Worm (Caenorhabditis elegans) whole organism, L4 larva: ENCODE results near the gene lir-2.
A peak's percentile ranks its signal among the peaks of the same experiment; 100 is the strongest.

Experiments used
- F37D6.2 ChIP-seq: sonication (generic microtip); optimal IDR thresholded peaks from 2 replicates; lab custom pipeline; 2016; ENCODE audit warnings: mild to moderate bottlenecking, missing genetic modification characterization, missing compliant biosample characterization
- F49E8.2 ChIP-seq: sonication (generic microtip); optimal IDR thresholded peaks from 2 replicates; lab custom pipeline; 2016; ENCODE audit warnings: missing compliant biosample characterization, mild to moderate bottlenecking, missing genetic modification characterization, borderline replicate concordance
- Y5F2A.4 ChIP-seq: fragments of 200-800 bp; sonication (Bioruptor generic); optimal IDR thresholded peaks from 2 replicates; lab custom pipeline; 2018; ENCODE audit warnings: mild to moderate bottlenecking, missing genetic modification characterization, missing compliant biosample characterization
- aly-2 ChIP-seq: sonication (generic microtip); optimal IDR thresholded peaks from 2 replicates; lab custom pipeline; 2018; ENCODE audit warnings: missing biosample characterization, missing genetic modification characterization
- ama-1 ChIP-seq: fragments of 150-350 bp; optimal IDR thresholded peaks from 2 replicates; lab custom pipeline; 2014; ENCODE audit warnings: inconsistent platforms, mixed read lengths
- ceh-28 ChIP-seq: fragments of 150-350 bp; optimal IDR thresholded peaks from 2 replicates; lab custom pipeline; 2014; ENCODE audit warnings: missing biosample characterization, missing genetic modification reagents, missing genetic modification characterization
- ceh-32 ChIP-seq: sonication (generic microtip); optimal IDR thresholded peaks from 2 replicates; lab custom pipeline; 2016; ENCODE audit warnings: mild to moderate bottlenecking, missing genetic modification characterization, missing compliant biosample characterization; ENCODE audit not compliant: poor library complexity
- ceh-44 ChIP-seq: fragments of 200-800 bp; sonication (Bioruptor generic); IDR thresholded peaks from 2 replicates; pipeline ENCODE4 v1.3.6; 2022; ENCODE audit warnings: missing genetic modification reagents, missing genetic modification characterization, missing compliant biosample characterization
- daf-12 ChIP-seq: fragments of 150-350 bp; optimal IDR thresholded peaks from 2 replicates; lab custom pipeline; 2014; ENCODE audit warnings: missing biosample characterization, missing genetic modification reagents, missing genetic modification characterization
- daf-16 ChIP-seq, 3 experiments: sonication (generic microtip); optimal IDR thresholded peaks; 2 replicates each; lab custom pipeline; 2016 to 2017; ENCODE audit warnings: missing genetic modification characterization in 3 of 3, missing genetic modification reagents in 3 of 3, mild to moderate bottlenecking in 2 of 3, missing compliant biosample characterization in 2 of 3, missing biosample characterization in 1 of 3, moderate library complexity in 1 of 3
- dmd-6 ChIP-seq: fragments of 200-800 bp; sonication (Bioruptor generic); IDR thresholded peaks from 2 replicates; pipeline ENCODE4 v1.3.6; 2022; ENCODE audit warnings: missing genetic modification reagents, missing genetic modification characterization, missing compliant biosample characterization
- dve-1 ChIP-seq: sonication (generic microtip); optimal IDR thresholded peaks from 2 replicates; lab custom pipeline; 2017; ENCODE audit warnings: antibody characterized with exemption, mild to moderate bottlenecking, missing genetic modification characterization, missing compliant biosample characterization; ENCODE audit not compliant: insufficient read depth
- fos-1 ChIP-seq: fragments of 150-350 bp; optimal IDR thresholded peaks from 2 replicates; lab custom pipeline; 2014; ENCODE audit warnings: missing biosample characterization, missing genetic modification characterization
- hlh-11 ChIP-seq: fragments of 200-800 bp; sonication (Bioruptor generic); optimal IDR thresholded peaks from 2 replicates; lab custom pipeline; 2018; ENCODE audit warnings: mild to moderate bottlenecking, missing genetic modification characterization, missing compliant biosample characterization
- lin-13 ChIP-seq: fragments of 150-350 bp; optimal IDR thresholded peaks from 2 replicates; lab custom pipeline; 2014; ENCODE audit warnings: missing biosample characterization, missing genetic modification reagents, missing genetic modification characterization
- lin-38 ChIP-seq: fragments of 200-800 bp; sonication (Bioruptor generic); IDR thresholded peaks from 2 replicates; pipeline ENCODE4 v1.3.6; 2022; ENCODE audit warnings: missing genetic modification reagents, missing genetic modification characterization, missing compliant biosample characterization
- lsy-2 ChIP-seq, 2 experiments: fragments of 150-350 bp in 1 of 2; sonication (generic microtip) in 1 of 2; optimal IDR thresholded peaks; 2 replicates each; lab custom pipeline; 2014 to 2017; ENCODE audit warnings: missing biosample characterization in 2 of 2, missing genetic modification characterization in 2 of 2
- mdl-1 ChIP-seq, 2 experiments: fragments of 150-350 bp in 1 of 2; sonication (generic microtip) in 1 of 2; optimal IDR thresholded peaks; 2 replicates each; lab custom pipeline; 2014 to 2017; ENCODE audit warnings: missing biosample characterization in 2 of 2, missing genetic modification characterization in 2 of 2
- mdt-29 ChIP-seq: fragments of 200-800 bp; sonication (Bioruptor generic); IDR thresholded peaks from 2 replicates; pipeline ENCODE4 v1.3.6; 2022; ENCODE audit warnings: missing genetic modification reagents, missing genetic modification characterization, missing compliant biosample characterization
- mxl-3 ChIP-seq: fragments of 200-800 bp; sonication (Bioruptor generic); optimal IDR thresholded peaks from 2 replicates; lab custom pipeline; 2018; ENCODE audit warnings: mild to moderate bottlenecking, missing genetic modification characterization, missing compliant biosample characterization
- nhr-11 ChIP-seq: fragments of 150-350 bp; optimal IDR thresholded peaks from 2 replicates; lab custom pipeline; 2014; ENCODE audit warnings: missing biosample characterization, missing genetic modification characterization
- nhr-111 ChIP-seq: fragments of 200-800 bp; sonication (Bioruptor generic); optimal IDR thresholded peaks from 2 replicates; lab custom pipeline; 2018; ENCODE audit warnings: mild to moderate bottlenecking, missing genetic modification characterization, missing compliant biosample characterization
- nhr-28 ChIP-seq: fragments of 150-350 bp; optimal IDR thresholded peaks from 2 replicates; lab custom pipeline; 2014; ENCODE audit warnings: missing biosample characterization, missing genetic modification characterization
- nhr-48 ChIP-seq: sonication (generic microtip); optimal IDR thresholded peaks from 2 replicates; lab custom pipeline; 2016; ENCODE audit warnings: mild to moderate bottlenecking, missing genetic modification characterization, missing compliant biosample characterization
- nhr-6 ChIP-seq: fragments of 150-350 bp; optimal IDR thresholded peaks from 2 replicates; lab custom pipeline; 2014; ENCODE audit warnings: missing biosample characterization, missing genetic modification characterization
- nhr-76 ChIP-seq: fragments of 150-350 bp; optimal IDR thresholded peaks from 2 replicates; lab custom pipeline; 2014; ENCODE audit warnings: missing biosample characterization, missing genetic modification characterization
- nhr-77 ChIP-seq: fragments of 150-350 bp; optimal IDR thresholded peaks from 2 replicates; lab custom pipeline; 2014; ENCODE audit warnings: missing biosample characterization, missing genetic modification characterization
- php-3 ChIP-seq: fragments of 200-800 bp; sonication (Bioruptor generic); IDR thresholded peaks from 2 replicates; pipeline ENCODE4 v1.3.6; 2022; ENCODE audit warnings: missing genetic modification reagents, missing genetic modification characterization, missing compliant biosample characterization
- pqm-1 ChIP-seq: sonication (generic microtip); optimal IDR thresholded peaks from 2 replicates; lab custom pipeline; 2017; ENCODE audit warnings: missing biosample characterization, missing genetic modification characterization
- rbr-2 ChIP-seq: sonication (generic microtip); optimal IDR thresholded peaks from 2 replicates; lab custom pipeline; 2016; ENCODE audit warnings: missing genotype, missing genetic modification characterization, missing compliant biosample characterization
- sdz-12 ChIP-seq: fragments of 200-800 bp; sonication (Bioruptor generic); optimal IDR thresholded peaks from 2 replicates; lab custom pipeline; 2018; ENCODE audit warnings: mild to moderate bottlenecking, missing genetic modification characterization, missing compliant biosample characterization
- set-16 ChIP-seq: fragments of 200-800 bp; sonication (Bioruptor generic); IDR thresholded peaks from 2 replicates; pipeline ENCODE4 v1.3.6; 2022; ENCODE audit warnings: missing genetic modification reagents, missing genetic modification characterization, missing compliant biosample characterization
- spr-3 ChIP-seq: fragments of 200-800 bp; sonication (Bioruptor generic); optimal IDR thresholded peaks from 2 replicates; lab custom pipeline; 2018; ENCODE audit warnings: mild to moderate bottlenecking, missing genetic modification characterization, missing compliant biosample characterization
- tra-1 ChIP-seq: fragments of 200-800 bp; sonication (Bioruptor generic); IDR thresholded peaks from 2 replicates; pipeline ENCODE4 v1.3.6; 2022; ENCODE audit warnings: missing genetic modification reagents, missing genetic modification characterization, missing compliant biosample characterization
- unc-39 ChIP-seq: sonication (generic microtip); optimal IDR thresholded peaks from 2 replicates; lab custom pipeline; 2017; ENCODE audit warnings: missing biosample characterization, missing genetic modification characterization
- unc-62 ChIP-seq, 3 experiments: fragments of 150-350 bp in 1 of 3; sonication (generic microtip); optimal IDR thresholded peaks in 2 of 3; peaks in 1 of 3; 1 replicate in 1 of 3; 2 replicates in 2 of 3; lab custom pipeline; 2014 to 2017; ENCODE audit warnings: missing biosample characterization in 3 of 3, missing genetic modification characterization in 3 of 3, missing genetic modification reagents in 3 of 3, missing genotype in 1 of 3
- vab-7 ChIP-seq: fragments of 200-800 bp; sonication (Bioruptor generic); IDR thresholded peaks from 2 replicates; pipeline ENCODE4 v1.3.6; 2022; ENCODE audit warnings: missing genetic modification reagents, missing genetic modification characterization, missing compliant biosample characterization
- zfp-3 ChIP-seq: fragments of 200-800 bp; sonication (Bioruptor generic); conservative IDR thresholded peaks from 2 replicates; pipeline ENCODE4 v1.3.6; 2022; ENCODE audit warnings: missing genetic modification reagents, missing genetic modification characterization, missing compliant biosample characterization
- ztf-7 ChIP-seq: fragments of 150-350 bp; optimal IDR thresholded peaks from 2 replicates; lab custom pipeline; 2014; ENCODE audit warnings: missing biosample characterization, missing genetic modification characterization

lir-2 gene

ce11 chrII:7693929-7694328 lies 26.9 kb downstream of the lir-2 start, which contains the start of gene nhx-2 (continued):
- TF ChIP-seq set-16 (no peak), sdz-12 (GFP tag; lab: Kevin White, UChicago) (no peak), nhr-6 (tag; lab: Kevin White, UChicago) (no peak), daf-16 (GFP tag; optimal IDR thresholded peaks at IDR 0.05; lab: Kevin White, UChicago) (no peak), daf-16 (tag; optimal IDR thresholded peaks at IDR 0.05; lab: Kevin White, UChicago) (peak; percentile 40), zfp-3 (GFP tag; lab: Robert Waterston, UW) (no peak), vab-7 (GFP tag; lab: Robert Waterston, UW) (no peak), lin-38 (GFP tag; lab: Robert Waterston, UW) (no peak), nhr-48 (tag; lab: Kevin White, UChicago) (no peak), rbr-2 (tag; lab: Kevin White, UChicago) (no peak), spr-3 (no peak), daf-12 (tag; lab: Kevin White, UChicago) (no peak), ceh-28 (tag; lab: Kevin White, UChicago) (no peak), tra-1 (GFP tag; lab: Robert Waterston, UW) (peak; percentile 58; the same call in 1 of the 2 replicates), F37D6.2 (tag; lab: Kevin White, UChicago) (no peak), aly-2 (tag; lab: Kevin White, UChicago) (no peak), ceh-44 (GFP tag; lab: Robert Waterston, UW) (no peak), mxl-3 (GFP tag; lab: Kevin White, UChicago) (no peak), unc-62 (GFP tag; optimal IDR thresholded peaks at IDR 0.05 in 1 of 2; lab: Kevin White, UChicago) (peak in 1 of 2 experiments; percentile 37), unc-62 (tag; optimal IDR thresholded peaks at IDR 0.05; lab: Kevin White, UChicago) (no peak), nhr-76 (tag; lab: Kevin White, UChicago) (no peak), nhr-11 (tag; lab: Kevin White, UChicago) (no peak)

DNA sequence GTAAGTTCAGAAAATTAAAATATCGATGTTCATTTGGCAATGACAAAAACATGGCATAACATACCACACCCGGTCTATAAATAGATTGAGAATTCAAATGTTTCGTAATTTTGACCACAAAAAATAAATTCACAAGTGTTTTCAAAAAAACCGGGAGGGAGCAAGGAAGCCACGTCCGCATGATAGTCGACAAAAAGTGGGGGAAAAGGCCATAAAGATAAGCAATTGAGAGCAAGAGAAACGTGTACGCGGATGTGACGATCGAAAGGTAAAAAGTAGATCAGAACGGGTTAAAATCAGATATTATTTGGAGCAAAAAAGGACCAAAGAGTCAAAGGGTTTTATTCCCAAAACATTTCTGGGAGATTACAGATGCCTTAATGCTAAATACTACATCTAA lies 27.7 kb downstream of the lir-2 start:
- TF ChIP-seq fos-1 (tag; lab: Kevin White, UChicago) (no peak), ama-1 (lab: Kevin White, UChicago) (no peak), nhr-77 (peak; percentile 37), Y5F2A.4 (GFP tag; lab: Kevin White, UChicago) (no peak), nhr-111 (GFP tag; lab: Kevin White, UChicago) (no peak), hlh-11 (tag; lab: Kevin White, UChicago) (peak; percentile 61), pqm-1 (tag; lab: Kevin White, UChicago) (peak; percentile 81), nhr-28 (peak; percentile 55), sdz-12 (GFP tag; lab: Kevin White, UChicago) (no peak), unc-39 (no peak), F49E8.2 (tag; lab: Kevin White, UChicago) (no peak), nhr-76 (tag; lab: Kevin White, UChicago) (no peak), lsy-2 (tag; optimal IDR thresholded peaks at IDR 0.05; lab: Kevin White, UChicago) (no peak), ceh-32 (tag; lab: Kevin White, UChicago) (no peak), dmd-6 (peak; percentile 54; the same call in 1 of the 2 replicates), php-3 (GFP tag; lab: Robert Waterston, UW) (peak; percentile 69), mdt-29 (GFP tag; lab: Robert Waterston, UW) (no peak), dve-1 (tag; lab: Kevin White, UChicago) (peak; percentile 62), lin-13 (GFP tag; lab: Kevin White, UChicago) (no peak), set-16 (no peak), mdl-1 (tag; optimal IDR thresholded peaks at IDR 0.05; lab: Kevin White, UChicago) (peak in 1 of 2 experiments; percentile 17), ztf-7 (no peak), daf-16 (GFP tag; optimal IDR thresholded peaks at IDR 0.05; lab: Kevin White, UChicago) (no peak), daf-16 (tag; optimal IDR thresholded peaks at IDR 0.05; lab: Kevin White, UChicago) (peak; percentile 34)
